Fruit fly (Drosophila melanogaster) whole organism, adult: ENCODE measurements around the gene CG4829.
A peak's percentile ranks its signal among the peaks of the same experiment; 100 is the strongest.

Source experiments
- CG11617 ChIP-seq: fragments of 200-800 bp; sonication (Bioruptor generic); optimal IDR thresholded peaks from 2 replicates; lab custom pipeline; 2017; ENCODE audit warnings: mild to moderate bottlenecking, missing biosample characterization, missing genetic modification reagents, missing genetic modification characterization
- CG12768 ChIP-seq: fragments of 200-800 bp; sonication (Bioruptor generic); optimal IDR thresholded peaks from 2 replicates; lab custom pipeline; 2017; ENCODE audit warnings: missing biosample characterization, missing genetic modification characterization, mild to moderate bottlenecking, moderate library complexity, missing genetic modification reagents
- CG14711 ChIP-seq: fragments of 200-800 bp; sonication (Bioruptor generic); optimal IDR thresholded peaks from 2 replicates; lab custom pipeline; 2018; ENCODE audit warnings: missing biosample characterization, mild to moderate bottlenecking, missing genetic modification characterization, moderate library complexity
- CG1620 ChIP-seq: fragments of 200-800 bp; sonication (Bioruptor generic); optimal IDR thresholded peaks from 2 replicates; lab custom pipeline; 2016; ENCODE audit warnings: missing biosample characterization, missing genetic modification characterization
- CG33017 ChIP-seq: fragments of 200-800 bp; sonication (Bioruptor generic); optimal IDR thresholded peaks from 2 replicates; lab custom pipeline; 2018; ENCODE audit warnings: missing biosample characterization, mild to moderate bottlenecking, missing genetic modification characterization, moderate library complexity
- CG5204 ChIP-seq: fragments of 200-800 bp; sonication (Bioruptor generic); optimal IDR thresholded peaks from 2 replicates; lab custom pipeline; 2016; ENCODE audit warnings: missing biosample characterization, missing genetic modification characterization
- CG7045 ChIP-seq: fragments of 200-800 bp; sonication (Bioruptor generic); optimal IDR thresholded peaks from 2 replicates; lab custom pipeline; 2017; ENCODE audit warnings: missing biosample characterization, mild to moderate bottlenecking, missing genetic modification characterization
- CG7101 ChIP-seq: fragments of 200-800 bp; sonication (Bioruptor generic); optimal IDR thresholded peaks from 2 replicates; lab custom pipeline; 2018; ENCODE audit warnings: missing biosample characterization, mild to moderate bottlenecking, missing genetic modification characterization, moderate library complexity
- Clk ChIP-seq: fragments of 200-800 bp; sonication (Bioruptor generic); optimal IDR thresholded peaks from 2 replicates; lab custom pipeline; 2017; ENCODE audit warnings: missing biosample characterization, missing genetic modification characterization
- Crg-1 ChIP-seq: fragments of 200-800 bp; sonication (Bioruptor generic); optimal IDR thresholded peaks from 2 replicates; lab custom pipeline; 2016; ENCODE audit warnings: missing biosample characterization, missing genetic modification characterization
- Hr96 ChIP-seq: fragments of 200-800 bp; sonication (Bioruptor generic); optimal IDR thresholded peaks from 2 replicates; lab custom pipeline; 2016; ENCODE audit warnings: missing biosample characterization, missing genetic modification characterization
- Mnt ChIP-seq: fragments of 200-800 bp; sonication (Bioruptor generic); optimal IDR thresholded peaks from 2 replicates; lab custom pipeline; 2016; ENCODE audit warnings: missing biosample characterization, mild to moderate bottlenecking, missing genetic modification characterization
- bab1 ChIP-seq: fragments of 200-800 bp; sonication (Bioruptor generic); optimal IDR thresholded peaks from 3 replicates; lab custom pipeline; 2019; ENCODE audit warnings: missing biosample characterization, mild to moderate bottlenecking, missing genetic modification characterization, moderate library complexity
- cic ChIP-seq: fragments of 200-800 bp; sonication (Bioruptor generic); optimal IDR thresholded peaks from 2 replicates; lab custom pipeline; 2017; ENCODE audit warnings: missing biosample characterization, mild to moderate bottlenecking, missing genetic modification characterization, moderate library complexity
- cnc ChIP-seq, 2 experiments: fragments of >200 bp; optimal IDR thresholded peaks; 2 replicates each; lab custom pipeline; 2017
- kay ChIP-seq: fragments of 200-800 bp; sonication (Bioruptor generic); peaks from one replicate; lab custom pipeline; 2016; ENCODE audit warnings: missing biosample characterization, missing genetic modification characterization, borderline replicate concordance
- ovo ChIP-seq: fragments of 200-800 bp; sonication (Bioruptor generic); optimal IDR thresholded peaks from 2 replicates; lab custom pipeline; 2016; ENCODE audit warnings: missing biosample characterization, missing genetic modification characterization
- pad ChIP-seq: fragments of 200-800 bp; sonication (Bioruptor generic); optimal IDR thresholded peaks from 3 replicates; lab custom pipeline; 2017; ENCODE audit warnings: missing biosample characterization, missing genetic modification characterization, mild to moderate bottlenecking, moderate library complexity, missing genetic modification reagents
- tj ChIP-seq: fragments of 200-800 bp; sonication (Bioruptor generic); optimal IDR thresholded peaks from 3 replicates; lab custom pipeline; 2017; ENCODE audit warnings: missing biosample characterization, mild to moderate bottlenecking, missing genetic modification characterization, moderate library complexity

CG4829 gene

DNA sequence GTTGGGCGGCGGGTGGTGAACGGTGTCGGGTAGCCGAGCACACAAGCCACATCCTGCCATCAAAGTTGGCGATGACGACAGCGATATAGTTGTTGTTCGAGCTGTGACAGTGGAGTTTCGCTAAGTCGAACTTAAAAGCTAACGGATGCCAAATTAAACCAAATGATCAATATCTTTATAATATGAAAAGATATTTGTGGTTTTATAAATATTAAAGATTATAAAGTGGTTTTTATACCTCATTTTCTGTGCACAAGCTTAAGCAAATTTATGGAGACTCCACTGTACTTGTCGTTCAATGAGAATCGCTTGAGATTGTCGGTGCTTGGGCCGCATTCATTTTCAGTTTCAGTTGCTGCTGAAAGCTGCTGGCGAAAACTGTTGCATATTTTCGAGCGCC is 10.6 kb downstream of the CG4829 start:
- no peak for TF ChIP-seq cic (GFP tag; lab: Kevin White, UChicago)
- no peak for TF ChIP-seq CG5204
- TF ChIP-seq bab1 (GFP tag; lab: Kevin White, UChicago): peak; percentile 2
- no peak for TF ChIP-seq cnc (optimal IDR thresholded peaks at IDR 0.05; lab: Kevin White, UChicago)
- no peak for TF ChIP-seq ovo (GFP tag; lab: Kevin White, UChicago)
- no peak for TF ChIP-seq CG1620 (GFP tag; lab: Kevin White, UChicago)
- peak; percentile 21 for TF ChIP-seq CG14711 (tag; lab: Kevin White, UChicago)
- TF ChIP-seq CG12768 (GFP tag; lab: Kevin White, UChicago): no peak
- TF ChIP-seq CG33017 (tag; lab: Kevin White, UChicago): no peak
- TF ChIP-seq tj: no peak

DNA sequence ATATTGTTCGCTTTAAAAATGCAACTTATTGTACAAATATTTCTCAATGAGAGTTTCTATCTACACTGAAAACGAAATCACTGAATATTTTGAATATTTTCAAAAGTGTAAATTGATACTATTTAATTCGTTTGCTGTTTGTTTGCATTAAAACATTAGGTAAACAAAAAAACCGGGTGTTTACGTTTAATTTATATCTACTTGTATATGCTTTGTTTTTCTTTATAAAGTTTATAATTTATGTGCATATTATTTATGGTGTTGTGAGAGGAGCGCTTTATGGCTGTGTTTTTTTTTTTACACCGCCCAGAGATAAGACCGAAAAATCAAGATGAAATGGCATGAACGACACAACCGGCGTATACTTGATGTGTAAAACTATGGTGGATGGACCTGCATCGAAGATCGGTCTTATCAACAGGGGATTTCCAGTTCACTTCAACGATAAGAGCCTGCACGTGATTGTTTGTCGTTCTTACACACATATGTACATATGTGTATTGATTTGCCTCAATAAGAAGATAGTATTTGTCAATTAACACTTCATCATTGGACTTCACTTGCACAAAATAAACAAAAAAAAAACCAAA is 18.0 kb downstream of the CG4829 start:
- TF ChIP-seq CG14711 (tag; lab: Kevin White, UChicago) (peak; percentile 55), cic (GFP tag; lab: Kevin White, UChicago) (peak; percentile 8), CG1620 (GFP tag; lab: Kevin White, UChicago) (no peak)

- TF ChIP-seq bab1 (GFP tag; lab: Kevin White, UChicago) (peak; percentile 38), tj (peak; percentile 95), Crg-1 (GFP tag; lab: Kevin White, UChicago) (no peak), Mnt (no peak), CG1620 (GFP tag; lab: Kevin White, UChicago) (peak; percentile 7), CG33017 (tag; lab: Kevin White, UChicago) (no peak), CG7101 (tag; lab: Kevin White, UChicago) (no peak), CG5204 (no peak), kay (GFP tag; lab: Kevin White, UChicago) (no peak)
Observed at dm6 chrX:16830081-16830480, 18.6 kb downstream of the CG4829 start.

dm6 chrX:16831848-16832247 is 20.3 kb downstream of the CG4829 start:
- TF ChIP-seq CG1620 (GFP tag; lab: Kevin White, UChicago) (no peak), cnc (optimal IDR thresholded peaks at IDR 0.05; lab: Kevin White, UChicago) (no peak), tj (peak; percentile 97)

dm6 chrX:16833097-16833496 is 21.6 kb downstream of the CG4829 start:
- TF ChIP-seq tj (peak; percentile 10), Mnt (no peak), CG7045 (no peak), kay (GFP tag; lab: Kevin White, UChicago) (no peak), CG14711 (tag; lab: Kevin White, UChicago) (peak; percentile 23), CG5204 (no peak)

- no peak for TF ChIP-seq cic (GFP tag; lab: Kevin White, UChicago)
- no peak for TF ChIP-seq CG12768 (GFP tag; lab: Kevin White, UChicago)
Observed at dm6 chrX:16834259-16834658, 22.8 kb downstream of the CG4829 start.

dm6 chrX:16835304-16835703 is 23.8 kb downstream of the CG4829 start, which contains the start of the genes CG13004 and CG46306:
TSS of gene CG13004 (minus strand) at chrX:16835520.
TSS of gene CG46306 (minus strand) at chrX:16835520.
- TF ChIP-seq Mnt (no peak), tj (peak; percentile 14)

dm6 chrX:16836091-16836799 is 24.7 kb downstream of the CG4829 start:
- TF ChIP-seq kay (GFP tag; lab: Kevin White, UChicago) (no peak), ovo (GFP tag; lab: Kevin White, UChicago) (peak; percentile 61), CG5204 (no peak), CG11617 (GFP tag; lab: Kevin White, UChicago) (no peak), pad (GFP tag; lab: Kevin White, UChicago) (no peak), Clk (GFP tag; lab: Kevin White, UChicago) (no peak), Hr96 (GFP tag; lab: Kevin White, UChicago) (no peak), CG7045 (no peak), tj (peak; percentile 28), CG12768 (GFP tag; lab: Kevin White, UChicago) (no peak), Mnt (no peak), CG33017 (tag; lab: Kevin White, UChicago) (no peak)
